Worm (Caenorhabditis elegans) whole organism, young adult: ENCODE results near the gene cft-1.
A peak's percentile ranks its signal among the peaks of the same experiment; 100 is the strongest.

ENCODE experiments used
- B0035.1 ChIP-seq: sonication (generic microtip); optimal IDR thresholded peaks from 2 replicates; lab custom pipeline; 2016; ENCODE audit warnings: missing genetic modification characterization, mild to moderate bottlenecking, missing compliant biosample characterization, missing genotype, missing genetic modification reagents
- C06A6.2 ChIP-seq: fragments of 200-800 bp; sonication (Bioruptor generic); conservative IDR thresholded peaks from 2 replicates; pipeline ENCODE4 v1.3.6; 2022; ENCODE audit warnings: missing genetic modification characterization, missing compliant biosample characterization
- C17E4.6 ChIP-seq: fragments of 200-800 bp; sonication (Bioruptor generic); IDR thresholded peaks from 2 replicates; pipeline ENCODE4 v1.3.6; 2022; ENCODE audit warnings: missing genetic modification reagents, missing genetic modification characterization, missing compliant biosample characterization
- F10E7.11 ChIP-seq: sonication (generic microtip); optimal IDR thresholded peaks from 2 replicates; lab custom pipeline; 2017; ENCODE audit warnings: mild to moderate bottlenecking, missing genetic modification characterization, moderate library complexity, missing compliant biosample characterization
- F23B12.7 ChIP-seq: sonication (generic microtip); optimal IDR thresholded peaks from 2 replicates; lab custom pipeline; 2017; ENCODE audit warnings: missing genetic modification characterization, mild to moderate bottlenecking, missing compliant biosample characterization, antibody characterized with exemption, moderate library complexity; ENCODE audit not compliant: insufficient read depth
- F33H1.4 ChIP-seq: fragments of 200-800 bp; sonication (Bioruptor generic); IDR thresholded peaks from 2 replicates; pipeline ENCODE4 v1.3.6; 2022; ENCODE audit warnings: missing genetic modification reagents, missing genetic modification characterization, missing compliant biosample characterization
- F37B4.10 ChIP-seq: fragments of 200-800 bp; sonication (Bioruptor generic); IDR thresholded peaks from 2 replicates; pipeline ENCODE4 v1.3.6; 2022; ENCODE audit warnings: missing genetic modification characterization, missing compliant biosample characterization
- F39B2.1 ChIP-seq: fragments of 200-800 bp; sonication (Bioruptor generic); IDR thresholded peaks from 2 replicates; pipeline ENCODE4 v1.3.6; 2022; ENCODE audit warnings: missing genetic modification reagents, missing genetic modification characterization, missing compliant biosample characterization
- F49E8.2 ChIP-seq: sonication (generic microtip); optimal IDR thresholded peaks from 3 replicates; lab custom pipeline; 2017; ENCODE audit warnings: missing genetic modification characterization, mild to moderate bottlenecking, missing compliant biosample characterization, antibody characterized with exemption, moderate library complexity; ENCODE audit not compliant: insufficient read depth
- T07F8.4 ChIP-seq: sonication (generic microtip); optimal IDR thresholded peaks from 2 replicates; lab custom pipeline; 2016; ENCODE audit warnings: mild to moderate bottlenecking, missing genetic modification characterization, moderate library complexity, missing compliant biosample characterization
- Y53F4B.3 ChIP-seq: fragments of 200-800 bp; sonication (Bioruptor generic); IDR thresholded peaks from 2 replicates; pipeline ENCODE4 v1.3.6; 2022; ENCODE audit warnings: missing genetic modification reagents, missing genetic modification characterization, missing compliant biosample characterization
- Y56A3A.18 ChIP-seq: fragments of 200-800 bp; sonication (Bioruptor generic); IDR thresholded peaks from 2 replicates; pipeline ENCODE4 v1.3.6; 2022; ENCODE audit warnings: missing genetic modification reagents, missing genetic modification characterization, missing compliant biosample characterization
- aptf-3 ChIP-seq: fragments of 200-800 bp; sonication (Bioruptor generic); IDR thresholded peaks from 2 replicates; pipeline ENCODE4 v1.3.6; 2022; ENCODE audit warnings: missing genetic modification characterization, missing compliant biosample characterization
- athp-1 ChIP-seq: sonication (generic microtip); optimal IDR thresholded peaks from 2 replicates; lab custom pipeline; 2017; ENCODE audit warnings: mild to moderate bottlenecking, missing genetic modification characterization, missing compliant biosample characterization
- bed-1 ChIP-seq: fragments of 200-800 bp; sonication (Bioruptor generic); IDR thresholded peaks from 2 replicates; pipeline ENCODE4 v1.3.6; 2022; ENCODE audit warnings: missing genetic modification reagents, missing genetic modification characterization, missing compliant biosample characterization
- bed-2 ChIP-seq: fragments of 200-800 bp; sonication (Bioruptor generic); IDR thresholded peaks from 2 replicates; pipeline ENCODE4 v1.3.6; 2022; ENCODE audit warnings: missing genetic modification reagents, missing genetic modification characterization, missing compliant biosample characterization
- ccch-3 ChIP-seq: fragments of 200-800 bp; sonication (Bioruptor generic); optimal IDR thresholded peaks from 2 replicates; lab custom pipeline; 2018; ENCODE audit warnings: mild to moderate bottlenecking, missing genetic modification characterization, missing compliant biosample characterization
- cebp-1 ChIP-seq, 2 experiments: fragments of 200-800 bp in 1 of 2; sonication (Bioruptor generic) in 1 of 2; sonication (generic microtip) in 1 of 2; IDR thresholded peaks in 1 of 2; optimal IDR thresholded peaks in 1 of 2; 2 replicates each; pipeline versions ENCODE4 v1.3.6 to Lab custom; 2017 to 2022; ENCODE audit warnings: missing compliant biosample characterization in 2 of 2, missing genetic modification characterization in 2 of 2, mild to moderate bottlenecking in 1 of 2, missing genetic modification reagents in 1 of 2, moderate library complexity in 1 of 2
- ceh-27 ChIP-seq: fragments of 200-800 bp; sonication (Bioruptor generic); optimal IDR thresholded peaks from 2 replicates; lab custom pipeline; 2018; ENCODE audit warnings: mild to moderate bottlenecking, missing genetic modification characterization, moderate library complexity, missing compliant biosample characterization
- chd-7 ChIP-seq: sonication (generic microtip); optimal IDR thresholded peaks from 2 replicates; lab custom pipeline; 2016; ENCODE audit warnings: mild to moderate bottlenecking, missing genetic modification characterization, moderate library complexity, missing compliant biosample characterization
- die-1 ChIP-seq: sonication (generic microtip); optimal IDR thresholded peaks from 2 replicates; lab custom pipeline; 2016; ENCODE audit warnings: missing genotype, mild to moderate bottlenecking, missing genetic modification characterization, missing compliant biosample characterization
- efl-1 ChIP-seq: fragments of 150-350 bp; optimal IDR thresholded peaks from 2 replicates; lab custom pipeline; 2014; ENCODE audit warnings: missing biosample characterization, missing genetic modification reagents, missing genetic modification characterization
- egl-44 ChIP-seq: fragments of 200-800 bp; sonication (Bioruptor generic); IDR thresholded peaks from 2 replicates; pipeline ENCODE4 v1.3.6; 2022; ENCODE audit warnings: missing genetic modification reagents, missing genetic modification characterization, missing compliant biosample characterization
- hlh-26 ChIP-seq: fragments of 200-800 bp; sonication (Bioruptor generic); conservative IDR thresholded peaks from 2 replicates; pipeline ENCODE4 v1.3.6; 2022; ENCODE audit warnings: missing genetic modification reagents, missing genetic modification characterization, missing compliant biosample characterization
- hrde-1 ChIP-seq: sonication (generic microtip); optimal IDR thresholded peaks from 2 replicates; lab custom pipeline; 2016; ENCODE audit warnings: missing genetic modification characterization, mild to moderate bottlenecking, missing compliant biosample characterization, moderate library complexity, missing genotype, missing genetic modification reagents, borderline replicate concordance
- hsf-1 ChIP-seq: fragments of 200-800 bp; sonication (Bioruptor generic); IDR thresholded peaks from 2 replicates; pipeline ENCODE4 v1.3.6; 2022; ENCODE audit warnings: missing genetic modification reagents, missing genetic modification characterization, missing compliant biosample characterization
- madf-3 ChIP-seq: fragments of 200-800 bp; sonication (Bioruptor generic); IDR thresholded peaks from 2 replicates; pipeline ENCODE4 v1.3.6; 2022; ENCODE audit warnings: missing genetic modification reagents, missing genetic modification characterization, missing compliant biosample characterization
- madf-6 ChIP-seq: fragments of 200-800 bp; sonication (Bioruptor generic); IDR thresholded peaks from 2 replicates; pipeline ENCODE4 v1.3.6; 2022; ENCODE audit warnings: missing genetic modification reagents, missing genetic modification characterization, missing compliant biosample characterization
- mes-4 ChIP-seq: sonication (generic microtip); optimal IDR thresholded peaks from 2 replicates; lab custom pipeline; 2016; ENCODE audit warnings: missing genotype, missing genetic modification characterization, missing compliant biosample characterization
- nhr-80 ChIP-seq: sonication (generic microtip); optimal IDR thresholded peaks from 2 replicates; lab custom pipeline; 2016; ENCODE audit warnings: missing genetic modification characterization, missing compliant biosample characterization
- rpc-1 ChIP-seq, 2 experiments: fragments of 150-350 bp in 1 of 2; sonication (generic microtip) in 1 of 2; optimal IDR thresholded peaks; 2 replicates each; lab custom pipeline; 2014 to 2018; ENCODE audit warnings: missing biosample characterization in 1 of 2, missing genetic modification characterization in 1 of 2, missing genetic modification reagents in 1 of 2, missing genotype in 1 of 2
- sdz-38 ChIP-seq: sonication (generic microtip); optimal IDR thresholded peaks from 2 replicates; lab custom pipeline; 2016; ENCODE audit warnings: missing genotype, missing genetic modification characterization, missing compliant biosample characterization
- somi-1 ChIP-seq: fragments of 200-800 bp; sonication (Bioruptor generic); optimal IDR thresholded peaks from 2 replicates; lab custom pipeline; 2018; ENCODE audit warnings: mild to moderate bottlenecking, missing genetic modification characterization, missing compliant biosample characterization
- tbx-9 ChIP-seq: sonication (generic microtip); optimal IDR thresholded peaks from 2 replicates; lab custom pipeline; 2016; ENCODE audit warnings: borderline replicate concordance, missing genetic modification characterization, inconsistent platforms, missing compliant biosample characterization
- tlf-1 ChIP-seq: fragments of 200-800 bp; sonication (Bioruptor generic); optimal IDR thresholded peaks from 2 replicates; lab custom pipeline; 2018; ENCODE audit warnings: mild to moderate bottlenecking, missing genetic modification characterization, missing compliant biosample characterization
- xnd-1 ChIP-seq: sonication (generic microtip); optimal IDR thresholded peaks from 2 replicates; lab custom pipeline; 2016; ENCODE audit warnings: missing genotype, missing genetic modification reagents, missing genetic modification characterization, missing compliant biosample characterization
- zim-3 ChIP-seq: sonication (generic microtip); optimal IDR thresholded peaks from 2 replicates; lab custom pipeline; 2017; ENCODE audit warnings: mild to moderate bottlenecking, missing genetic modification characterization, moderate library complexity, missing compliant biosample characterization
- ztf-22 ChIP-seq: fragments of 200-800 bp; sonication (Bioruptor generic); optimal IDR thresholded peaks from 2 replicates; lab custom pipeline; 2018; ENCODE audit warnings: mild to moderate bottlenecking, missing genetic modification characterization, moderate library complexity, missing compliant biosample characterization
- ztf-28 ChIP-seq: fragments of 200-800 bp; sonication (Bioruptor generic); IDR thresholded peaks from 2 replicates; pipeline ENCODE4 v1.3.6; 2022; ENCODE audit warnings: missing genetic modification reagents, missing genetic modification characterization, missing compliant biosample characterization
- ztf-6 ChIP-seq: fragments of 200-800 bp; sonication (Bioruptor generic); IDR thresholded peaks from 2 replicates; pipeline ENCODE4 v1.3.6; 2022; ENCODE audit warnings: missing genetic modification reagents, missing genetic modification characterization, missing compliant biosample characterization

The cft-1 gene

DNA sequence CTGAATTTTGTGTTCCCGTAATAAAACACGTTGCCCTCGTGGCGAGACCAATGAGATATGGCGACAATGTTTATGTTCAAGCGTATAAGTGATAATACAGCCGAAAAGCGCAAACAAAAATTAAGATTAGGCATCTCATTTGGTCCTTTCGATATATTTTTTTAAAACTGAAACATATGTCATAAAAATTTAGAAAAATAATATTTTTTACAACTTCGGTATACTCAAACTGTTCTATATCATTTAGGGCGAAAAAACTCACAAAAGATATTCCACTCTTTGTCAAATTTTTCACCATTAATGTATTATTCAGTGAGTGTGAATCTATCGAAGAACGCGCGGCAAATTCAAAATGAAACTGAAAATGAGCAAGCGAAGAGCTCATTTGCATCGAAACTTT is at the start of gene cft-1:
cft-1 (plus strand) TSS at position 301 of the 400 bp plus-strand sequence.
- no peak for TF ChIP-seq ccch-3 (GFP tag; lab: Kevin White, UChicago)
- TF ChIP-seq F10E7.11 (tag; lab: Kevin White, UChicago): no peak
- no peak for TF ChIP-seq tbx-9 (tag; lab: Kevin White, UChicago)
- no peak for TF ChIP-seq efl-1 (GFP tag; lab: Kevin White, UChicago)
- no peak for TF ChIP-seq Y53F4B.3 (GFP tag; lab: Robert Waterston, UW)
- no peak for TF ChIP-seq B0035.1 (tag; lab: Kevin White, UChicago)
- no peak for TF ChIP-seq tlf-1

DNA sequence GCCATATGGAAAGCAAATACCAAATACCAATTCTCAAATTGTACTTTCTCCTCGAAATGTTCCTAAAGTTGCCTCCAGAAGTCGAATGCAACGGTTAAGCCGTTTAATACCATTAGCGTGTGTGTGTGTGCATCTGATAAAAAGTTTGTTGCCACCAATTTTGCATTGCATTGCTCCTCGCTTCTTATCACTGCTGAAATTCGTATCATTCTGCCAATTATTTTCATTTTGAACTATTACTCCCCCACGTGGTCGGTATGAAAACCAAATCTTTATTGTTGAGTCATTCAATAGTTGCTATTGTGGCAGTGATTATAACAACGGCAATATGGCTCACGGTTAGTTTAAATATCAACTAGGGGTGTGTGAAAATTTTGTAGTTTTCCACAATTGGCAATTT is 48.4 kb upstream of the cft-1 start, which contains the start of gene T05C3.6:
T05C3.6 (plus strand) TSS at position 241 of the 400 bp plus-strand sequence.
- TF ChIP-seq F49E8.2 (no peak), nhr-80 (tag; lab: Kevin White, UChicago) (peak; percentile 88)

ce11 chrV:5493447-5493846 is 45.2 kb upstream of the cft-1 start, which contains the start of gene T05C3.2:
Gene T05C3.2, plus strand, starts transcription at chrV:5493747.
- TF ChIP-seq bed-1 (no peak), sdz-38 (tag; lab: Kevin White, UChicago) (no peak), xnd-1 (tag; lab: Kevin White, UChicago) (no peak), madf-3 (GFP tag; lab: Robert Waterston, UW) (no peak), C17E4.6 (GFP tag; lab: Robert Waterston, UW) (no peak), ztf-6 (GFP tag; lab: Robert Waterston, UW) (no peak), ztf-22 (no peak), F49E8.2 (no peak), F23B12.7 (tag; lab: Kevin White, UChicago) (no peak), F39B2.1 (GFP tag; lab: Robert Waterston, UW) (no peak), zim-3 (no peak), madf-6 (GFP tag; lab: Robert Waterston, UW) (no peak), rpc-1 (optimal IDR thresholded peaks at IDR 0.05; lab: Kevin White, UChicago) (no peak), rpc-1 (tag; optimal IDR thresholded peaks at IDR 0.05; lab: Kevin White, UChicago) (no peak), die-1 (no peak), mes-4 (tag; lab: Kevin White, UChicago) (no peak), bed-2 (GFP tag; lab: Robert Waterston, UW) (no peak)

DNA sequence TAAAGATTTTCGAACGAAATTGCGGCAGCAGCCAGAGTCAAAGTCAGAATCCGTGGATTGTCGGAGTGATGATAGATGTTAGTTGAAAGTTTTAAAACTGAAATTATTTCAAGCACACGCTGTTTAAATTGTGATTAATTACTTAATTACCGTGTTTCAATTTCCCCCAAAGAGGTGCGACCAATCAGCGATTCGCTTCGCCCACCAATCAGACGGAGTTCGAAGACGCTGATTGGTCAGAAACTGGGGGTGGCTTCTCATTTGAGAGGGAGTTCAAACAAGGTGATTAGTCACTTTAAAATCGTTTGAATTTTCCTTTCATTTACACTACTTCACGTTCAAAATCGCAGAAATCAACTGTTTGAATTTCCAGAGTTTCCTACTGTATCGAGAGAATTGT is 39.1 kb upstream of the cft-1 start:
- TF ChIP-seq ccch-3 (GFP tag; lab: Kevin White, UChicago): no peak
- no peak for TF ChIP-seq C06A6.2 (GFP tag; lab: Robert Waterston, UW)
- no peak for TF ChIP-seq rpc-1 (optimal IDR thresholded peaks at IDR 0.05; lab: Kevin White, UChicago)
- TF ChIP-seq rpc-1 (tag; optimal IDR thresholded peaks at IDR 0.05; lab: Kevin White, UChicago): no peak
- no peak for TF ChIP-seq T07F8.4
- no peak for TF ChIP-seq ztf-6 (GFP tag; lab: Robert Waterston, UW)
- no peak for TF ChIP-seq ztf-28 (GFP tag; lab: Robert Waterston, UW)
- no peak for TF ChIP-seq die-1
- no peak for TF ChIP-seq F33H1.4 (GFP tag; lab: Robert Waterston, UW)
- TF ChIP-seq chd-7 (tag; lab: Kevin White, UChicago): no peak

DNA sequence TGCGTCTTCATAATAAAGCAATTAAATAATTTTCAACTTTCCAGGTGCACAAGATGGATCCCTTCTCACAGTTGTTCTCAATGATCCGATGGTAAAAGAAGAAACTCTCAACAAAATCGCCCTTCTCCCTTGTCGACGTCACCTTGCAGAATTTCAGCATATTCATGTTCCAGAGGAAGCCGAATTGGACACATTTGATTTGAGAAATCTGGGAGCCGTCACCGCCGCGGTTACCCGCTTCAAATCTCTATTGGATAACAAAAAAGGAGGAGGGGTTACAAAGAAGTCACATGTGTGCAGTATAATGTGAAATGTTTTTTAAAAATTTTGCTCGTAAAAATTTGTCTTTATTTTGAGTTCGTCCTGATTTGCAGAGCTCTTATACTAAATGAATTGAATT is 35.9 kb upstream of the cft-1 start:
- TF ChIP-seq madf-6 (GFP tag; lab: Robert Waterston, UW) (peak; percentile 43; the same call in 1 of the 2 replicates), somi-1 (no peak), hlh-26 (GFP tag; lab: Robert Waterston, UW) (no peak), C17E4.6 (GFP tag; lab: Robert Waterston, UW) (no peak), T07F8.4 (no peak), ztf-28 (GFP tag; lab: Robert Waterston, UW) (no peak), Y56A3A.18 (GFP tag; lab: Robert Waterston, UW) (peak; percentile 36; the same call in 1 of the 2 replicates), cebp-1 (GFP tag; IDR thresholded peaks at IDR 0.05; lab: Robert Waterston, UW) (no peak), cebp-1 (tag; optimal IDR thresholded peaks at IDR 0.05; lab: Kevin White, UChicago) (no peak), hsf-1 (GFP tag; lab: Robert Waterston, UW) (peak; percentile 61; the same call in 1 of the 2 replicates), mes-4 (tag; lab: Kevin White, UChicago) (no peak), hrde-1 (tag; lab: Kevin White, UChicago) (no peak), aptf-3 (GFP tag; lab: Robert Waterston, UW) (no peak), egl-44 (GFP tag; lab: Robert Waterston, UW) (no peak), bed-2 (GFP tag; lab: Robert Waterston, UW) (no peak), F37B4.10 (GFP tag; lab: Robert Waterston, UW) (no peak), chd-7 (tag; lab: Kevin White, UChicago) (peak; percentile 22), athp-1 (tag; lab: Kevin White, UChicago) (no peak), sdz-38 (tag; lab: Kevin White, UChicago) (no peak), ceh-27 (GFP tag; lab: Kevin White, UChicago) (no peak)
